Worm (Caenorhabditis elegans) whole organism, late embryonic: Measurements from ENCODE around the gene nhr-44.

ENCODE experiments used
- C38D4.7 ChIP-seq: fragments of 200-800 bp; sonication (Bioruptor generic); optimal IDR thresholded peaks from 2 replicates; lab custom pipeline; 2018; ENCODE audit warnings: mild to moderate bottlenecking, missing genetic modification characterization, moderate library complexity, missing compliant biosample characterization
- T23F11.4 ChIP-seq: fragments of 200-800 bp; sonication (Bioruptor generic); optimal IDR thresholded peaks from 2 replicates; lab custom pipeline; 2018; ENCODE audit warnings: mild to moderate bottlenecking, missing genetic modification characterization, missing compliant biosample characterization
- ceh-18 ChIP-seq: sonication (generic microtip); optimal IDR thresholded peaks from 2 replicates; lab custom pipeline; 2016; ENCODE audit warnings: missing genetic modification characterization, missing compliant biosample characterization
- ceh-19 ChIP-seq: fragments of 200-800 bp; sonication (Bioruptor generic); optimal IDR thresholded peaks from 2 replicates; lab custom pipeline; 2018; ENCODE audit warnings: mild to moderate bottlenecking, missing genetic modification characterization, missing compliant biosample characterization
- ceh-2 ChIP-seq: sonication (generic microtip); optimal IDR thresholded peaks from 2 replicates; lab custom pipeline; 2016; ENCODE audit warnings: missing genotype, missing genetic modification characterization, missing compliant biosample characterization
- ceh-22 ChIP-seq: sonication (generic microtip); optimal IDR thresholded peaks from 2 replicates; lab custom pipeline; 2017; ENCODE audit warnings: missing biosample characterization, missing genetic modification characterization
- ceh-30 ChIP-seq: fragments of 150-350 bp; optimal IDR thresholded peaks from 2 replicates; lab custom pipeline; 2014; ENCODE audit warnings: missing biosample characterization, missing genetic modification characterization
- ceh-34 ChIP-seq: sonication (generic microtip); optimal IDR thresholded peaks from 2 replicates; lab custom pipeline; 2016; ENCODE audit warnings: mild to moderate bottlenecking, missing genetic modification characterization, missing compliant biosample characterization
- ceh-6 ChIP-seq: fragments of 200-800 bp; sonication (Bioruptor generic); optimal IDR thresholded peaks from 2 replicates; lab custom pipeline; 2018; ENCODE audit warnings: mild to moderate bottlenecking, missing genetic modification characterization, missing compliant biosample characterization
- dmd-4 ChIP-seq: sonication (generic microtip); optimal IDR thresholded peaks from 2 replicates; lab custom pipeline; 2016; ENCODE audit warnings: borderline replicate concordance, missing genetic modification characterization, missing compliant biosample characterization
- elt-2 ChIP-seq: sonication (generic microtip); optimal IDR thresholded peaks from 2 replicates; lab custom pipeline; 2016; ENCODE audit warnings: missing genetic modification reagents, missing genetic modification characterization, missing compliant biosample characterization
- elt-4 ChIP-seq: sonication (generic microtip); optimal IDR thresholded peaks from 2 replicates; lab custom pipeline; 2016; ENCODE audit warnings: missing genetic modification characterization, missing compliant biosample characterization
- ets-4 ChIP-seq: sonication (generic microtip); optimal IDR thresholded peaks from 2 replicates; lab custom pipeline; 2016; ENCODE audit warnings: missing genetic modification characterization, missing compliant biosample characterization
- fax-1 ChIP-seq: sonication (generic microtip); optimal IDR thresholded peaks from 2 replicates; lab custom pipeline; 2016; ENCODE audit warnings: missing genotype, missing genetic modification characterization, missing compliant biosample characterization
- fkh-10 ChIP-seq: fragments of 150-350 bp; optimal IDR thresholded peaks from 2 replicates; lab custom pipeline; 2014; ENCODE audit warnings: missing biosample characterization, missing genetic modification reagents, missing genetic modification characterization
- fkh-6 ChIP-seq: sonication (generic microtip); optimal IDR thresholded peaks from 2 replicates; lab custom pipeline; 2016; ENCODE audit warnings: missing genetic modification characterization, missing compliant biosample characterization
- gmeb-2 ChIP-seq: sonication (generic microtip); optimal IDR thresholded peaks from 2 replicates; lab custom pipeline; 2016; ENCODE audit warnings: missing genetic modification characterization, inconsistent platforms, missing compliant biosample characterization
- hlh-13 ChIP-seq: fragments of 200-800 bp; sonication (Bioruptor generic); optimal IDR thresholded peaks from 2 replicates; lab custom pipeline; 2018; ENCODE audit warnings: mild to moderate bottlenecking, missing genetic modification characterization, missing compliant biosample characterization
- hlh-15 ChIP-seq: sonication (generic microtip); optimal IDR thresholded peaks from 2 replicates; lab custom pipeline; 2016; ENCODE audit warnings: missing genetic modification characterization, missing compliant biosample characterization
- hlh-30 ChIP-seq: sonication (generic microtip); optimal IDR thresholded peaks from 2 replicates; lab custom pipeline; 2017; ENCODE audit warnings: antibody characterized with exemption, missing genetic modification characterization, missing compliant biosample characterization; ENCODE audit not compliant: insufficient read depth
- hlh-6 ChIP-seq: sonication (generic microtip); optimal IDR thresholded peaks from 2 replicates; lab custom pipeline; 2016; ENCODE audit warnings: missing genotype, missing genetic modification characterization, missing compliant biosample characterization
- hlh-8 ChIP-seq: sonication (generic microtip); optimal IDR thresholded peaks from 2 replicates; lab custom pipeline; 2016; ENCODE audit warnings: missing genotype, missing genetic modification characterization, missing compliant biosample characterization
- madf-2 ChIP-seq: sonication (generic microtip); optimal IDR thresholded peaks from 2 replicates; lab custom pipeline; 2017; ENCODE audit warnings: missing genetic modification characterization, missing compliant biosample characterization
- mec-3 ChIP-seq: sonication (generic microtip); optimal IDR thresholded peaks from 2 replicates; lab custom pipeline; 2016; ENCODE audit warnings: borderline replicate concordance, missing genetic modification characterization, missing compliant biosample characterization
- nhr-11 ChIP-seq: fragments of 150-350 bp; optimal IDR thresholded peaks from 2 replicates; lab custom pipeline; 2014; ENCODE audit warnings: missing biosample characterization, missing genetic modification characterization
- nhr-232 ChIP-seq: sonication (generic microtip); optimal IDR thresholded peaks from 2 replicates; lab custom pipeline; 2016; ENCODE audit warnings: missing genetic modification characterization, missing compliant biosample characterization
- odd-2 ChIP-seq: sonication (generic microtip); optimal IDR thresholded peaks from 2 replicates; lab custom pipeline; 2017; ENCODE audit warnings: antibody characterized with exemption, mild to moderate bottlenecking, missing genetic modification characterization, missing compliant biosample characterization
- pag-3 ChIP-seq: sonication (generic microtip); optimal IDR thresholded peaks from 2 replicates; lab custom pipeline; 2016; ENCODE audit warnings: missing compliant biosample characterization, missing genetic modification characterization, borderline replicate concordance
- pat-9 ChIP-seq: fragments of 200-800 bp; sonication (Bioruptor generic); optimal IDR thresholded peaks from 2 replicates; lab custom pipeline; 2018; ENCODE audit warnings: mild to moderate bottlenecking, missing genetic modification characterization, moderate library complexity, missing compliant biosample characterization
- pha-4 ChIP-seq: fragments of 150-350 bp; optimal IDR thresholded peaks from 2 replicates; lab custom pipeline; 2018; ENCODE audit warnings: missing biosample characterization, missing genetic modification reagents, missing genetic modification characterization
- sox-2 ChIP-seq: fragments of 200-800 bp; sonication (Bioruptor generic); IDR thresholded peaks from 2 replicates; pipeline ENCODE4 v1.3.6; 2022; ENCODE audit warnings: missing genetic modification reagents, missing genetic modification characterization, missing compliant biosample characterization
- syd-9 ChIP-seq: sonication (generic microtip); optimal IDR thresholded peaks from 2 replicates; lab custom pipeline; 2016; ENCODE audit warnings: mild to moderate bottlenecking, missing genetic modification characterization, moderate library complexity, missing compliant biosample characterization
- tbx-7 ChIP-seq: sonication (generic microtip); optimal IDR thresholded peaks from 2 replicates; lab custom pipeline; 2016; ENCODE audit warnings: missing genotype, missing genetic modification characterization, missing compliant biosample characterization
- ttx-3 ChIP-seq: sonication (generic microtip); optimal IDR thresholded peaks from 2 replicates; lab custom pipeline; 2016; ENCODE audit warnings: missing genetic modification reagents, missing genetic modification characterization, missing compliant biosample characterization
- unc-55 ChIP-seq: sonication (generic microtip); optimal IDR thresholded peaks from 2 replicates; lab custom pipeline; 2017; ENCODE audit warnings: missing biosample characterization, missing genetic modification reagents, missing genetic modification characterization
- unc-86 ChIP-seq: sonication (generic microtip); optimal IDR thresholded peaks from 2 replicates; lab custom pipeline; 2016; ENCODE audit warnings: missing genetic modification characterization, missing compliant biosample characterization
- zip-5 ChIP-seq: sonication (generic microtip); optimal IDR thresholded peaks from 2 replicates; lab custom pipeline; 2016; ENCODE audit warnings: missing genetic modification characterization, missing compliant biosample characterization

The nhr-44 gene

ce11 chrV:8956387-8957095 is 7.4 kb downstream of the nhr-44 start, which contains the start of gene ttc-17:
TSS of gene ttc-17 (plus strand) at chrV:8957045.
- no peak for TF ChIP-seq madf-2 (tag; lab: Kevin White, UChicago)
- TF ChIP-seq ceh-18 (tag; lab: Kevin White, UChicago) = no peak
- TF ChIP-seq tbx-7 (tag; lab: Kevin White, UChicago) = no peak
- no peak for TF ChIP-seq T23F11.4 (GFP tag; lab: Kevin White, UChicago)
- TF ChIP-seq fkh-10 (GFP tag; lab: Kevin White, UChicago) = no peak
- TF ChIP-seq hlh-15 (tag; lab: Kevin White, UChicago) = no peak
- no peak for TF ChIP-seq hlh-30 (tag; lab: Kevin White, UChicago)
- no peak for TF ChIP-seq unc-86

- TF ChIP-seq syd-9 (tag; lab: Kevin White, UChicago) = no peak
- no peak for TF ChIP-seq zip-5 (tag; lab: Kevin White, UChicago)
- TF ChIP-seq elt-4 (tag; lab: Kevin White, UChicago) = no peak
- TF ChIP-seq pag-3 = no peak
- no peak for TF ChIP-seq hlh-15 (tag; lab: Kevin White, UChicago)
Measured at ce11 chrV:8949873-8950272, 14.0 kb downstream of the nhr-44 start.

DNA sequence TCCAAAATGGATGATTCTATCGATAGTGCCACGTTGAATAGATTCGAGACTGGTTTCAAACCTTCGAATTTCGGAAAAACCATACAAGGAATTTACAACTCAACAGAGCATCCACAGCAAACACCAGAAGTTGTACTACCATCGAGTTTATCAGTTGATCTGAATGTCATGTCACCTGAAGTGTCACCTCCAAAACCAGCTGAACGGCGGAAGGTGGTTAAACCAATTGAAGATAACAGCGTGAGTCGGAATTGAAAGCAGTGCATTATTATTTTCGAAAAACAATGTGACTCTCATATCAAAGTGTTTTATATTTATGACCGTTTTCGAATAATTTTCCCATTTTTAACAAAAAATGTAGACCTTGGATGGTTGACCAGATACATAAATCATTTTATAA is 14.9 kb downstream of the nhr-44 start:
- no peak for TF ChIP-seq ceh-22 (tag; lab: Kevin White, UChicago)
- TF ChIP-seq, all 69 proteins: peak for 0

DNA sequence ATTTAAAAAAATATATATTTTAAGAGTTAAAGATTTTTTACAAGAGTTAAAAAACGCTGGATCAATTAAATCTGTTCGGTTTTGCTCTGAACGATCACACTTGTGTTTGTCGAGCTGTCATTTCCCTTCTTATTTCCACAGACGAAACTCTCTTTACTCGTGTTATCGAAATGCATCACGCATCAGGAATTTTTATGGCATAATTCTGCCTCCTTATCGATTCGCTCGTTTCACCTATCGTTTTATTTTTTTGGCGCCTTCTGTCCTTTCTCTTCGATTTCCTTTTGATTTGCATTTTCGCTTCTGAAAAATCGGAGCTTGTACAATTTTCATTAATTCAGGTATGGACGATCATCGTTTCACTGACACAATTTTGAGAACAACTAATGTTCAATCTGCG is 15.5 kb downstream of the nhr-44 start:
- TF ChIP-seq ceh-34 (tag; lab: Kevin White, UChicago) (no peak), elt-2 (no peak), nhr-11 (no peak), C38D4.7 (GFP tag; lab: Kevin White, UChicago) (no peak), hlh-30 (tag; lab: Kevin White, UChicago) (no peak)

DNA sequence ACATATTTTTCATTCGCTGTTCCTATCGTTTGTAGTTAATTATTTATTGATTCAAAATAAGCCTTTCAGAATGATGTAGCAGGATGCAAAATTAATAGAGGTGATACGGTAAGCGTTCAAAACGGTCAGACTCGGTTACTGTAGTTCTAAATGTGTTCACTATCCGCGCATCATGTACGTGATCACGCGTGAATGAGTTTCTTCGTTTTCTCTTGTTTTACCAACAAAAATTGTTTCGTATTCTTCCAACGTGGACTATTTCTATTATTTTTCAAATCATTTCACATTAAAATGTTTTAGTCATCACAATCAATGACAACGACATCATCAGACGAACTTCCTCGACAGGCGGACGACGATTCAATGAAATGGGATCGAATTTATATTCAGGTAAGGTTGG is 16.4 kb downstream of the nhr-44 start, which contains the start of gene gck-1:
TSS of gene gck-1 (plus strand) at position 301 of the 400 bp plus-strand sequence.
- no peak for TF ChIP-seq hlh-30 (tag; lab: Kevin White, UChicago)
- TF ChIP-seq unc-55 (GFP tag; lab: Kevin White, UChicago) = no peak
- no peak for TF ChIP-seq sox-2 (GFP tag; lab: Robert Waterston, UW)
- TF ChIP-seq madf-2 (tag; lab: Kevin White, UChicago) = no peak
- TF ChIP-seq ets-4 = no peak
- TF ChIP-seq zip-5 (tag; lab: Kevin White, UChicago) = no peak
- TF ChIP-seq, all 69 proteins: peak for 0

DNA sequence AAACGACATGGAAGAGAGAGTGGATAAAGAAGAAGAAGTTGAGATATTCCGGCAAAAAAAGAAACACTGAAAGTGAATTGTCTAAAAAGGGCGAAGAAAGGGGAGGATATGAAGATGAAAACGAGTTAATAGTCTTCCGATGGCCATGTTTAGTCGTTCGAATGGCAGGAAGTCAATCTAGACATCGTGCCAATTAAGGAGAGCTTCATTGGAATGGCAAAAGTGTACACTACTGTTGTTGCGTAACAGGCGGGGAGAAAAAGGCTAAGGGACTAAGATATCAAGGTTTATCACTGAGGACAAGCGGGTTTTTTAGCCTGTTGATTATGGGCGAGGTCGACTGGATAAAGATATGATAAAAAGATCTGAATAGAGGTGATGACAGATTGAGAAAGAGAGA is 17.8 kb downstream of the nhr-44 start:
- TF ChIP-seq hlh-8 (no peak), mec-3 (tag; lab: Kevin White, UChicago) (no peak), fax-1 (no peak), odd-2 (tag; lab: Kevin White, UChicago) (no peak), elt-4 (tag; lab: Kevin White, UChicago) (no peak), ceh-6 (GFP tag; lab: Kevin White, UChicago) (no peak), dmd-4 (tag; lab: Kevin White, UChicago) (no peak), hlh-30 (tag; lab: Kevin White, UChicago) (no peak)

- TF ChIP-seq zip-5 (tag; lab: Kevin White, UChicago) (no peak), pha-4 (tag; lab: Kevin White, UChicago) (no peak), fkh-6 (tag; lab: Kevin White, UChicago) (no peak), ceh-18 (tag; lab: Kevin White, UChicago) (no peak), hlh-6 (tag; lab: Kevin White, UChicago) (no peak), gmeb-2 (tag; lab: Kevin White, UChicago) (no peak), ceh-19 (GFP tag; lab: Kevin White, UChicago) (no peak), ttx-3 (tag; lab: Kevin White, UChicago) (no peak), hlh-13 (GFP tag; lab: Kevin White, UChicago) (no peak), ets-4 (no peak), ceh-2 (tag; lab: Kevin White, UChicago) (no peak), ceh-30 (no peak), T23F11.4 (GFP tag; lab: Kevin White, UChicago) (no peak), pat-9 (tag; lab: Kevin White, UChicago) (no peak), nhr-232 (no peak), ceh-6 (GFP tag; lab: Kevin White, UChicago) (no peak)
- TF ChIP-seq, all 69 proteins: peak for 0
Measured at ce11 chrV:8944481-8944880, 19.4 kb downstream of the nhr-44 start.
